Worm (Caenorhabditis elegans): ENCODE results near the gene R07E5.19.

DNA sequence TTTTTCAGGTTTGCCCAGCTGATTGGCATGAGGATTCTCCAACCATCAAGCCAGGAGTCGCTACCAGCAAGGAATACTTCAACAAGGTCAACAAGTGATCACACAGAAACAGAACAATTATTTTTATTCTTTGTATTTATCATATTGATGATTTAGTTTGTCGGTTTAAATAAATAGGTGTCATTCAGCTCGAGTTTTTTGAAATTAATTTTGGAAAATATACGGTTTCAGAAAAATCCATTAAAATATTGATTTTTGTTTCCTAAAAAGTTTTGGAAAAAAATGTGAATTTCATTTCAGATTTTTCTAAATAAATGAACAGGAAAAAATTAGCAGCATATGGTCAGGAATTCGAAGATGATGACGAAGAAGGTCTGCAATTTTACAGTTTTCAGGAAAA lies 9.6 kb downstream of the R07E5.19 start, which contains the start of gene gpch-1:
- TF ChIP-seq nhr-11 (tag; optimal IDR thresholded peaks at IDR 0.05) (no peak), unc-39 (tag; optimal IDR thresholded peaks at IDR 0.05) (no peak), dmd-9 (GFP tag; IDR thresholded peaks at IDR 0.05) (no peak), jun-1 (tag; optimal IDR thresholded peaks at IDR 0.05) (no peak), Y105C5A.15 (GFP tag; IDR thresholded peaks at IDR 0.05) (no peak)

Measured in whole organism, L4 larva.